Worm (Caenorhabditis elegans) whole organism, L2 larva: ENCODE data around the gene col-104.

Experiments used
- C34F6.9 ChIP-seq: fragments of 150-350 bp; optimal IDR thresholded peaks from 2 replicates; lab custom pipeline; 2014; ENCODE audit warnings: missing biosample characterization, missing genetic modification characterization
- egl-27 ChIP-seq: sonication (generic microtip); optimal IDR thresholded peaks from 3 replicates; lab custom pipeline; 2017; ENCODE audit warnings: missing biosample characterization, missing genetic modification reagents, missing genetic modification characterization
- gmeb-1 ChIP-seq: fragments of 150-350 bp; optimal IDR thresholded peaks from 2 replicates; lab custom pipeline; 2014; ENCODE audit warnings: missing biosample characterization, missing genetic modification characterization
- lin-11 ChIP-seq: fragments of 150-350 bp; sonication (generic microtip); optimal IDR thresholded peaks from 2 replicates; lab custom pipeline; 2014; ENCODE audit warnings: missing biosample characterization, missing genetic modification characterization, inconsistent platforms, mixed read lengths
- lin-13 ChIP-seq: fragments of 150-350 bp; optimal IDR thresholded peaks from 2 replicates; lab custom pipeline; 2014; ENCODE audit warnings: missing biosample characterization, missing genetic modification reagents, missing genetic modification characterization
- lsy-2 ChIP-seq, 2 experiments: fragments of 150-350 bp in 1 of 2; sonication (generic microtip) in 1 of 2; optimal IDR thresholded peaks; 2 replicates each; lab custom pipeline; 2014 to 2017; ENCODE audit warnings: missing biosample characterization in 2 of 2, missing genetic modification characterization in 2 of 2
- nhr-129 ChIP-seq: fragments of 150-350 bp; optimal IDR thresholded peaks from 2 replicates; lab custom pipeline; 2014; ENCODE audit warnings: missing biosample characterization, missing genetic modification characterization
- nhr-25 ChIP-seq: fragments of 150-350 bp; sonication (generic microtip); optimal IDR thresholded peaks from 3 replicates; lab custom pipeline; 2014; ENCODE audit warnings: missing biosample characterization, missing genetic modification characterization
- nhr-6 ChIP-seq: fragments of 150-350 bp; optimal IDR thresholded peaks from 2 replicates; lab custom pipeline; 2014; ENCODE audit warnings: missing biosample characterization, missing genetic modification characterization
- sma-3 ChIP-seq: sonication (generic microtip); optimal IDR thresholded peaks from 2 replicates; lab custom pipeline; 2016; ENCODE audit warnings: missing genetic modification reagents, missing genetic modification characterization, missing compliant biosample characterization
- snpc-4 ChIP-seq: fragments of 150-350 bp; optimal IDR thresholded peaks from 2 replicates; lab custom pipeline; 2014; ENCODE audit warnings: missing biosample characterization, missing genetic modification characterization
- unc-55 ChIP-seq: fragments of 150-350 bp; sonication (generic microtip); optimal IDR thresholded peaks from 3 replicates; lab custom pipeline; 2014; ENCODE audit warnings: missing biosample characterization, missing genetic modification reagents, missing genetic modification characterization
- unc-62 ChIP-seq: fragments of 150-350 bp; optimal IDR thresholded peaks from 2 replicates; lab custom pipeline; 2014; ENCODE audit warnings: missing biosample characterization, missing genetic modification reagents, missing genetic modification characterization

The col-104 gene

ce11 chrIV:1310337-1310736 is 44.8 kb downstream of the col-104 start:
- no peak for TF ChIP-seq lin-11 (tag; lab: Kevin White, UChicago)
- peak in 1 of 2 experiments; percentile 14 for TF ChIP-seq lsy-2 (tag; optimal IDR thresholded peaks at IDR 0.05; lab: Kevin White, UChicago)
- TF ChIP-seq unc-55, result peak; percentile 32
- TF ChIP-seq, all 48 proteins: peak for 2

ce11 chrIV:1309600-1310207 is 45.4 kb downstream of the col-104 start, which contains the start of the genes ddx-46 and F53H1.4:
TSS of gene ddx-46 (minus strand) at chrIV:1309650.
TSS of gene F53H1.4 (plus strand) at chrIV:1310166.
- TF ChIP-seq egl-27 (peak; percentile 0), snpc-4 (tag; lab: Kevin White, UChicago) (no peak), nhr-6 (tag; lab: Kevin White, UChicago) (no peak), nhr-129 (tag; lab: Kevin White, UChicago) (peak; percentile 18), lsy-2 (tag; optimal IDR thresholded peaks at IDR 0.05; lab: Kevin White, UChicago) (peak; percentile 31 to 62), lin-13 (peak; percentile 9), nhr-25 (tag; lab: Kevin White, UChicago) (peak; percentile 28), unc-55 (peak; percentile 71), sma-3 (GFP tag; lab: Kevin White, UChicago) (peak; percentile 4), C34F6.9 (tag; lab: Kevin White, UChicago) (peak; percentile 17), gmeb-1 (tag; lab: Kevin White, UChicago) (peak; percentile 88), unc-62 (GFP tag; lab: Kevin White, UChicago) (no peak)
